Fruit fly (Drosophila melanogaster) whole organism, pupa: ENCODE results near the gene CG3337.

Experiments
- CG10348 ChIP-seq: fragments of 200-800 bp; sonication (Bioruptor generic); IDR thresholded peaks from 2 replicates; pipeline ENCODE4 v1.3.6; 2022; ENCODE audit warnings: missing biosample characterization, missing genetic modification characterization
- CG12605 ChIP-seq: fragments of 200-800 bp; sonication (Bioruptor generic); IDR thresholded peaks from 2 replicates; pipeline ENCODE4 v1.3.6; 2022; ENCODE audit warnings: missing biosample characterization, missing genetic modification characterization
- CG13204 ChIP-seq: fragments of 200-800 bp; sonication (Bioruptor generic); optimal IDR thresholded peaks from 2 replicates; lab custom pipeline; 2018; ENCODE audit warnings: missing biosample characterization, mild to moderate bottlenecking, missing genetic modification characterization, moderate library complexity
- CG14655 ChIP-seq: fragments of 200-800 bp; sonication (Bioruptor generic); optimal IDR thresholded peaks from 3 replicates; lab custom pipeline; 2017; ENCODE audit warnings: mild to moderate bottlenecking, missing biosample characterization, missing genetic modification reagents, missing genetic modification characterization
- CG15710 ChIP-seq: fragments of 200-800 bp; sonication (Bioruptor generic); optimal IDR thresholded peaks from 2 replicates; lab custom pipeline; 2018; ENCODE audit warnings: missing biosample characterization, mild to moderate bottlenecking, missing genetic modification characterization, moderate library complexity
- CG17806 ChIP-seq: fragments of 200-800 bp; sonication (Bioruptor generic); optimal IDR thresholded peaks from 2 replicates; lab custom pipeline; 2018; ENCODE audit warnings: missing biosample characterization, mild to moderate bottlenecking, missing genetic modification characterization, moderate library complexity
- CG32121 ChIP-seq: fragments of 200-800 bp; sonication (Bioruptor generic); IDR thresholded peaks from 2 replicates; pipeline ENCODE4 v1.3.6; 2022; ENCODE audit warnings: missing biosample characterization, missing genetic modification characterization
- CG34367 ChIP-seq: fragments of 200-800 bp; sonication (Bioruptor generic); optimal IDR thresholded peaks from 2 replicates; lab custom pipeline; 2018; ENCODE audit warnings: missing biosample characterization, mild to moderate bottlenecking, missing genetic modification characterization
- CG4496 ChIP-seq: fragments of 200-800 bp; sonication (Bioruptor generic); IDR thresholded peaks from 3 replicates; pipeline ENCODE4 v1.3.6; 2022; ENCODE audit warnings: missing biosample characterization, missing genetic modification characterization
- CG8159 ChIP-seq: fragments of 200-800 bp; sonication (Bioruptor generic); optimal IDR thresholded peaks from 3 replicates; lab custom pipeline; 2018; ENCODE audit warnings: missing biosample characterization, mild to moderate bottlenecking, missing genetic modification characterization, moderate library complexity
- CG8301 ChIP-seq: fragments of 200-800 bp; sonication (Bioruptor generic); optimal IDR thresholded peaks from 2 replicates; lab custom pipeline; 2018; ENCODE audit warnings: missing biosample characterization, mild to moderate bottlenecking, missing genetic modification characterization
- CG9948 ChIP-seq: fragments of 200-800 bp; sonication (Bioruptor generic); optimal IDR thresholded peaks from 2 replicates; lab custom pipeline; 2018; ENCODE audit warnings: missing biosample characterization, mild to moderate bottlenecking, missing genetic modification characterization, moderate library complexity
- D1 ChIP-seq: fragments of 200-800 bp; sonication (Bioruptor generic); optimal IDR thresholded peaks from 2 replicates; lab custom pipeline; 2018; ENCODE audit warnings: missing biosample characterization, mild to moderate bottlenecking, missing genetic modification characterization, moderate library complexity
- EcR ChIP-seq: fragments of 200-800 bp; sonication (Bioruptor generic); optimal IDR thresholded peaks from 3 replicates; lab custom pipeline; 2019; ENCODE audit warnings: missing biosample characterization, missing genetic modification characterization, mild to moderate bottlenecking, moderate library complexity, missing genetic modification reagents
- Ets98B ChIP-seq: fragments of 200-800 bp; sonication (Bioruptor generic); IDR thresholded peaks from 2 replicates; pipeline ENCODE4 v1.3.6; 2022; ENCODE audit warnings: missing biosample characterization, missing genetic modification characterization
- Pif1A ChIP-seq: fragments of 200-800 bp; sonication (Bioruptor generic); optimal IDR thresholded peaks from 3 replicates; lab custom pipeline; 2016; ENCODE audit warnings: missing biosample characterization, missing genetic modification characterization
- Pif1B ChIP-seq: fragments of 200-800 bp; sonication (Bioruptor generic); optimal IDR thresholded peaks from 3 replicates; lab custom pipeline; 2016; ENCODE audit warnings: missing biosample characterization, missing genetic modification characterization
- Snoo ChIP-seq: fragments of 200-800 bp; sonication (Bioruptor generic); optimal IDR thresholded peaks from 3 replicates; lab custom pipeline; 2017; ENCODE audit warnings: missing biosample characterization, mild to moderate bottlenecking, missing genetic modification characterization, inconsistent platforms
- fd96Ca ChIP-seq: fragments of 200-800 bp; sonication (Bioruptor generic); IDR thresholded peaks from 3 replicates; pipeline ENCODE4 v1.3.6; 2022; ENCODE audit warnings: missing biosample characterization, missing genetic modification characterization
- gl ChIP-seq: fragments of 200-800 bp; sonication (Bioruptor generic); optimal IDR thresholded peaks from 2 replicates; lab custom pipeline; 2018; ENCODE audit warnings: missing biosample characterization, mild to moderate bottlenecking, missing genetic modification characterization
- rn ChIP-seq: fragments of 200-800 bp; sonication (Bioruptor generic); IDR thresholded peaks from 2 replicates; pipeline ENCODE4 v1.3.6; 2022; ENCODE audit warnings: missing biosample characterization, missing genetic modification characterization

Gene CG3337

dm6 chr3R:21186606-21187393 lies 36.6 kb downstream of the CG3337 start:
- TF ChIP-seq CG4496 (no peak), fd96Ca (GFP tag; lab: Robert Waterston, UW) (no peak), CG10348 (no peak), CG12605 (GFP tag; lab: Robert Waterston, UW) (peak; percentile 67), CG8301 (tag; lab: Kevin White, UChicago) (peak; percentile 19), gl (tag; lab: Kevin White, UChicago) (no peak), CG32121 (GFP tag; lab: Robert Waterston, UW) (no peak), CG9948 (peak; percentile 27), Ets98B (GFP tag; lab: Robert Waterston, UW) (no peak), CG17806 (peak; percentile 8), CG13204 (GFP tag; lab: Kevin White, UChicago) (no peak), D1 (tag; lab: Kevin White, UChicago) (no peak), EcR (GFP tag; lab: Kevin White, UChicago) (peak; percentile 56), Pif1B (GFP tag; lab: Kevin White, UChicago) (no peak), CG14655 (GFP tag; lab: Kevin White, UChicago) (peak; percentile 52), rn (GFP tag; lab: Robert Waterston, UW) (no peak), Pif1A (GFP tag; lab: Kevin White, UChicago) (peak; percentile 59), CG15710 (peak; percentile 32), CG34367 (tag; lab: Kevin White, UChicago) (no peak), Snoo (tag; lab: Kevin White, UChicago) (peak; percentile 48), CG8159 (tag; lab: Kevin White, UChicago) (peak; percentile 48)

DNA sequence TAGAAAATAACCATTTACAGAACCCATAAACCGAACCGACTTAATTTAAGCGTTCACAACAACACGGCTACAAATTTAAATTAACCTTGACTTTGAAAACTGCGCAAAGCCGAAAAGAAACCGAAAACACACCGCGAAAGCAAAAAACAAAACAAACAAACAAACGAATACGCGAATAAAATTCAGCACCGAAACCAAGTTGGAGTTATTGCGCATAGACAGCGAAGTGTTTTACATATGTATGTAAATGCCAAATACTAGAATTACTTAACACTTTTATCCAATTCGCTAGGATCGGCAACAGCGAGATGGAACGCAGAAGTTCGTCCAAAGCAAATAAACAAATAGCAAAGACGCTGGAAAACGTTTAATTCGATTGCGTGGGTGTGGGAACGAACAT lies 37.7 kb downstream of the CG3337 start:
- TF ChIP-seq CG9948 (no peak), rn (GFP tag; lab: Robert Waterston, UW) (no peak), CG10348 (no peak), CG4496 (no peak), gl (tag; lab: Kevin White, UChicago) (no peak), Pif1A (GFP tag; lab: Kevin White, UChicago) (no peak), CG8159 (tag; lab: Kevin White, UChicago) (no peak), EcR (GFP tag; lab: Kevin White, UChicago) (no peak), D1 (tag; lab: Kevin White, UChicago) (no peak), CG14655 (GFP tag; lab: Kevin White, UChicago) (no peak), CG12605 (GFP tag; lab: Robert Waterston, UW) (no peak), Pif1B (GFP tag; lab: Kevin White, UChicago) (no peak), CG13204 (GFP tag; lab: Kevin White, UChicago) (no peak), Snoo (tag; lab: Kevin White, UChicago) (no peak), CG15710 (no peak), CG32121 (GFP tag; lab: Robert Waterston, UW) (no peak)

DNA sequence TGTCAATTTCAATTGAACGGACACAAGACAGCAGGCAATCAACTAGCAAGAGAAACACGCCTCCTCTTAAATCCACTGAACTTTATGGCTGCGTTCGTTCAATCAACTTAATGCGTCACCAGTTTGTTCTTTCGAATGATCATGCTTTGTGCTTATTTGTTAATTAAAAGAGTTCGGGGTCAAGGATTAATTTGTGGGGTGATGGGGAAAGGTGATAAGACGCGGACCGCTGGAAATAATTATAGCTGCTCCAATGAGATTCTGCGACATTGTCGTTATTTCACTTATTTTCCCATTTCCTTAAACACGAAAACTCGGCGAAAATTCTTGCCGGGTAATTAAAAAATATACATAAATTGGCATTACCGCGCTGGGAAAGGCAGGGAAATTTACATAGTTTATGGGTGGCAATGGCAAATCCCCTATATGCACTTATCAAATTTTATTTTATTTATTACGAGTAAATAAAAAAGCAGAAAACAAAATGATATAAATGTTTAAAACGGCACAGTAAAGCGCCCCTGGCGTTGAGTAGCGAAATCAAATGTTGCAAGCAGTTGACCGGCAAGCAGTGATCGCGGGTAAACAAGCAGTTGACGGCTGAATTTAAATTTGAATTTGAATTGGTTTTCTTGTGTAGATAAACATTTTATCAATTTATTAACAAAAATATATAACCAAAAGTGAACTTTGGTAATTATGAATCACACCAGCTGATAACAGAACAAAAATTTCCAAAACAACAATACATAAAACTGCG lies 38.8 kb downstream of the CG3337 start:
- peak; percentile 28 for TF ChIP-seq Snoo (tag; lab: Kevin White, UChicago)
- TF ChIP-seq fd96Ca (GFP tag; lab: Robert Waterston, UW) = no peak
- TF ChIP-seq CG17806 = peak; percentile 26
- TF ChIP-seq CG4496 = peak; percentile 63; the same call in 2 of the 3 replicates
- no peak for TF ChIP-seq CG10348
- TF ChIP-seq EcR (GFP tag; lab: Kevin White, UChicago) = peak; percentile 66
- 0 out of 2 replicates have a peak, but pooled peaks have one; percentile 18 for TF ChIP-seq CG32121 (GFP tag; lab: Robert Waterston, UW)
- TF ChIP-seq CG14655 (GFP tag; lab: Kevin White, UChicago) = peak; percentile 35
- peak; percentile 22 for TF ChIP-seq CG8301 (tag; lab: Kevin White, UChicago)
- TF ChIP-seq CG8159 (tag; lab: Kevin White, UChicago) = peak; percentile 25
- TF ChIP-seq CG15710 = peak; percentile 10
- TF ChIP-seq D1 (tag; lab: Kevin White, UChicago) = peak; percentile 95
- TF ChIP-seq Pif1B (GFP tag; lab: Kevin White, UChicago) = no peak
- peak; percentile 43; the same call in 1 of the 2 replicates for TF ChIP-seq Ets98B (GFP tag; lab: Robert Waterston, UW)
- TF ChIP-seq Pif1A (GFP tag; lab: Kevin White, UChicago) = no peak

DNA sequence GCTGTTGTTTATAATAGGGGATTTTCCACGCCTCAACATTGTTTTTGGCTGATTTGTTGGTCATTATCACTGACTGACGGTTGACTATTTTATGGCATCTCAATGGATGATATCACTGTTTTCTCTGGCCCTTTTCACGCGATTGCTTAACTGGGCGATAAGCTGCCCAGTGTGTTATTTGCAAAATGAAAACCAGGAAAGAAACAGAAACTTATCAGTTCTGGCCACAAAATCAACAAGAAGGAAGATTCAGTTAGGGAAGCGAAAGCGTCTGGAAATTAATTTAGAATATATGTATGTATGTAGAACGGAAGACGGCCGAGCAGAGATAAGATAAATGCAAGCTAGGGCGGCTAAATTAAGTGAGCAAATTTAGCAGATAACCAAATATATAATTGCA lies 41.4 kb downstream of the CG3337 start:
- no peak for TF ChIP-seq Pif1A (GFP tag; lab: Kevin White, UChicago)
- no peak for TF ChIP-seq CG8301 (tag; lab: Kevin White, UChicago)
- no peak for TF ChIP-seq Snoo (tag; lab: Kevin White, UChicago)
- no peak for TF ChIP-seq rn (GFP tag; lab: Robert Waterston, UW)
- TF ChIP-seq CG8159 (tag; lab: Kevin White, UChicago) = no peak
- TF ChIP-seq fd96Ca (GFP tag; lab: Robert Waterston, UW) = no peak
- no peak for TF ChIP-seq D1 (tag; lab: Kevin White, UChicago)
- no peak for TF ChIP-seq CG17806
- no peak for TF ChIP-seq CG14655 (GFP tag; lab: Kevin White, UChicago)
- TF ChIP-seq, all 21 proteins: peak for 0

- TF ChIP-seq Snoo (tag; lab: Kevin White, UChicago) (no peak), Ets98B (GFP tag; lab: Robert Waterston, UW) (no peak; the same call in 1 of the 2 replicates), CG12605 (GFP tag; lab: Robert Waterston, UW) (no peak; the same call in 1 of the 2 replicates), CG4496 (peak; percentile 36; the same call in 1 of the 3 replicates), CG32121 (GFP tag; lab: Robert Waterston, UW) (no peak)
- TF ChIP-seq, all 21 proteins: peak for 1
Observed at dm6 chr3R:21180391-21180796, 43.0 kb downstream of the CG3337 start.
